Worm (Caenorhabditis elegans) whole organism, late embryonic: ENCODE measurements around the gene C49F8.1.

Source experiments
- elt-2 ChIP-seq: sonication (generic microtip); optimal IDR thresholded peaks from 2 replicates; lab custom pipeline; 2016; ENCODE audit warnings: missing genetic modification reagents, missing genetic modification characterization, missing compliant biosample characterization
- ets-4 ChIP-seq: sonication (generic microtip); optimal IDR thresholded peaks from 2 replicates; lab custom pipeline; 2016; ENCODE audit warnings: missing genetic modification characterization, missing compliant biosample characterization
- fkh-10 ChIP-seq: fragments of 150-350 bp; optimal IDR thresholded peaks from 2 replicates; lab custom pipeline; 2014; ENCODE audit warnings: missing biosample characterization, missing genetic modification reagents, missing genetic modification characterization
- gmeb-2 ChIP-seq: sonication (generic microtip); optimal IDR thresholded peaks from 2 replicates; lab custom pipeline; 2016; ENCODE audit warnings: missing genetic modification characterization, inconsistent platforms, missing compliant biosample characterization
- lim-6 ChIP-seq: sonication (generic microtip); optimal IDR thresholded peaks from 2 replicates; lab custom pipeline; 2016; ENCODE audit warnings: missing genetic modification characterization, missing compliant biosample characterization
- odd-2 ChIP-seq: sonication (generic microtip); optimal IDR thresholded peaks from 2 replicates; lab custom pipeline; 2017; ENCODE audit warnings: antibody characterized with exemption, mild to moderate bottlenecking, missing genetic modification characterization, missing compliant biosample characterization

DNA sequence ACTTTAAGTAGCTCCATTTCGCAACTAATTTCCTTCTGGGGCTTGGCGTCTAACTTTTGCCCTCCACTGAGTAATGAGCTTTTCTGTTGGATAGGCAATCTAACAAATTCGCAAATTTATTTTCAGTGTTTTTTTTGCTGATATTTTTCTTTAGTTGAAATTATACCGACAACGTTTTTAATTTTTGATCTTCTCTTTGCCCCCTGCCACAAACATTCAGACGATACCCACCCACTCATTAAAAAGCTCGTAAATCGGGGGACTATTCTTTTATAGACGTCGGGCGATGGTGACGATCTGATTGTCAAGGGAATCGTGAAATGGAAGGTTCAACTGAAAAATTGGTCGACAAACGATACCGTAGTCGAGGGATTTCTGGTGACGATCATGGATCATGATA lies 41.1 kb downstream of the C49F8.1 start:
- TF ChIP-seq fkh-10 (GFP tag; lab: Kevin White, UChicago) = no peak
- no peak for TF ChIP-seq ets-4
- no peak for TF ChIP-seq gmeb-2 (tag; lab: Kevin White, UChicago)
- TF ChIP-seq lim-6 = no peak
- no peak for TF ChIP-seq elt-2 (tag; lab: Kevin White, UChicago)
- TF ChIP-seq odd-2 (tag; lab: Kevin White, UChicago) = no peak
